Worm (Caenorhabditis elegans) whole organism, midembryonic: Measurements from ENCODE around the gene srxa-18.

Source experiments
- T22C8.4 ChIP-seq: fragments of 200-800 bp; sonication (Bioruptor generic); IDR thresholded peaks from 2 replicates; pipeline ENCODE4 v1.3.6; 2022; ENCODE audit warnings: missing genetic modification characterization, missing compliant biosample characterization
- cog-1 ChIP-seq: sonication (generic microtip); optimal IDR thresholded peaks from 2 replicates; lab custom pipeline; 2016; ENCODE audit warnings: missing genetic modification characterization, missing compliant biosample characterization
- flt-1 ChIP-seq: fragments of 200-800 bp; sonication (Bioruptor generic); IDR thresholded peaks from 2 replicates; pipeline ENCODE4 v1.3.6; 2022; ENCODE audit warnings: missing genetic modification characterization, missing compliant biosample characterization
- klf-2 ChIP-seq: fragments of 200-800 bp; sonication (Bioruptor generic); conservative IDR thresholded peaks from 2 replicates; pipeline ENCODE4 v1.3.6; 2022; ENCODE audit warnings: missing genetic modification reagents, missing genetic modification characterization, missing compliant biosample characterization
- med-1 ChIP-seq: sonication (generic microtip); optimal IDR thresholded peaks from 2 replicates; lab custom pipeline; 2017; ENCODE audit warnings: missing genetic modification characterization, mild to moderate bottlenecking, missing compliant biosample characterization, antibody characterized with exemption, missing genetic modification reagents; ENCODE audit not compliant: insufficient read depth
- ref-1 ChIP-seq: fragments of 200-800 bp; sonication (Bioruptor generic); conservative IDR thresholded peaks from 2 replicates; pipeline ENCODE4 v1.3.6; 2022; ENCODE audit warnings: missing genetic modification reagents, missing genetic modification characterization, missing compliant biosample characterization
- tab-1 ChIP-seq: fragments of 200-800 bp; sonication (Bioruptor generic); IDR thresholded peaks from 2 replicates; pipeline ENCODE4 v1.3.6; 2022; ENCODE audit warnings: missing genetic modification characterization, missing compliant biosample characterization
- ztf-23 ChIP-seq: fragments of 200-800 bp; sonication (Bioruptor generic); IDR thresholded peaks from 2 replicates; pipeline ENCODE4 v1.3.6; 2022; ENCODE audit warnings: missing genetic modification reagents, missing genetic modification characterization, missing compliant biosample characterization
- ztf-29 ChIP-seq: fragments of 200-800 bp; sonication (Bioruptor generic); IDR thresholded peaks from 2 replicates; pipeline ENCODE4 v1.3.6; 2022; ENCODE audit warnings: missing genetic modification reagents, missing genetic modification characterization, missing compliant biosample characterization

ce11 chrV:10158528-10158927 lies 37.7 kb upstream of the srxa-18 start, which contains the start of gene srsx-30:
- TF ChIP-seq T22C8.4 (GFP tag; lab: Robert Waterston, UW) (no peak), cog-1 (tag; lab: Kevin White, UChicago) (no peak), klf-2 (GFP tag; lab: Robert Waterston, UW) (no peak), tab-1 (GFP tag; lab: Robert Waterston, UW) (no peak), ref-1 (GFP tag; lab: Robert Waterston, UW) (no peak), flt-1 (GFP tag; lab: Robert Waterston, UW) (no peak), ztf-29 (GFP tag; lab: Robert Waterston, UW) (no peak), ztf-23 (GFP tag; lab: Robert Waterston, UW) (no peak), med-1 (GFP tag; lab: Kevin White, UChicago) (no peak)
